Worm (Caenorhabditis elegans): ENCODE data around the gene sec-24.2.

sec-24.2 gene

ce11 chrIV:12350235-12350634 is 10.4 kb downstream of the sec-24.2 start:
- no peak for TF ChIP-seq B0310.2 (tag; optimal IDR thresholded peaks at IDR 0.05)
- TF ChIP-seq ceh-13 (GFP tag; optimal IDR thresholded peaks at IDR 0.05): no peak
- TF ChIP-seq F13C5.2 (tag; optimal IDR thresholded peaks at IDR 0.05): no peak
- no peak for TF ChIP-seq hnd-1 (tag; optimal IDR thresholded peaks at IDR 0.05)
- no peak for TF ChIP-seq sea-1 (GFP tag; conservative IDR thresholded peaks at IDR 0.05)

- TF ChIP-seq pes-1 (GFP tag; IDR thresholded peaks at IDR 0.05) (no peak), F13C5.2 (tag; optimal IDR thresholded peaks at IDR 0.05) (no peak), sea-1 (GFP tag; conservative IDR thresholded peaks at IDR 0.05) (no peak), aly-1 (tag; optimal IDR thresholded peaks at IDR 0.05) (no peak), hnd-1 (tag; optimal IDR thresholded peaks at IDR 0.05) (no peak), tra-4 (tag; optimal IDR thresholded peaks at IDR 0.05) (no peak), scrt-1 (GFP tag; IDR thresholded peaks at IDR 0.05) (no peak), ama-1 (optimal IDR thresholded peaks at IDR 0.05) (no peak), B0310.2 (tag; optimal IDR thresholded peaks at IDR 0.05) (no peak), hmbx-1 (tag; optimal IDR thresholded peaks at IDR 0.05) (no peak), ceh-36 (tag; optimal IDR thresholded peaks at IDR 0.05) (no peak)
Measured at ce11 chrIV:12349639-12350038, 11.0 kb downstream of the sec-24.2 start, which contains the start of gene best-22. TSS of gene best-22 (plus strand) at chrIV:12349939.

DNA sequence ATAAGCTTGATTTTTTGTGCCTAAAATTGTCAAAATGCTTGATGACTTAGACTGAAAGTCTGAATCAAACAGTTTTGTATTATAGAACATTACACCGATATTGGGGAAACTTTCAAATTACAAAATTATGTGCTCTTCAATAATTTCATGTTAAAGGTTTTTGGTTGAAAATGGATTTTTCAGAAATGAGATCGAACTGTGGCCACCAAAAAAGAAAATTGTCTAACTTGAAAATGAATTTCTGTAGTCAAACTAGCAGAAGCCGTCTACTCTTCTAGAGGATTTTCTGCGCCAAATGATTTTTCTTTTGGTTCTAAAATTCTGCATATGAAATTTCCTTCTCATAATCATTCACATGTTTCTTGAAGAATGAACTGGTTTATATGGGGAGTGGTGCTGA is 19.7 kb downstream of the sec-24.2 start:
- no peak for TF ChIP-seq aly-1 (tag; optimal IDR thresholded peaks at IDR 0.05)

DNA sequence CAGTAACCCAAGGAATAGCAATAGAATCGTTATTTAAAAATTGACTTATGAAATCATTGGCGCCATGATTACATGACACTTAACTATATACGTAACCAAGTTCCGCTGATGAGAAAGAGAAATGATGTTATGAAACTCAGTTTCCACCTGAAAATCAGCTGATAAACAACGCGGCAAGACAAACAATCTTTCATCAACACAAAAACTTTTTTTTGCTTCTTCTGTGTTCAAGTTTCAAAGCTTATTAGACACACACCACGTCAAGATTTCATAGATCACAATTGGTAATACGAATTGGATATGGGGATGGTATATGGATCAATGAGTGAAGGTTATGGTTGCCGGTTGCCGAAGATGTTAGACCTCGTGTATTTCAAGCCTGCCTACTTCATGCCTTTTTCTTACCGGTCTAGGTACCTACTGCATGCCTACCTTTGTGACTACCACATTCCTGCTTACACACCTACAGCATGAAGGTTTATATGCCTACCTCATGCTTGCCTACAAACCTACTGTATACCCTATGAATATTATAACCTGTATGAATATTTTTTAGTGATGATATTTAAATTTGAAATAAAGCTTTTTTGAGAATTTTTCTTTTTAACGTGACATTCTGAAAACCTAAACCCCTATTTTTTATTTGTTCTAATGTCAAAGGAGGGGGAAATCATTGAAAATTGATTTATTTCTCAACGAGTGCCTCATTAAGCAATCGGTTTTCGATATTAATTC is 23.5 kb downstream of the sec-24.2 start, which contains the start of the genes F19B6.10 and wht-5:
F19B6.10 (plus strand) TSS at position 301 of the 735 bp plus-strand sequence.
wht-5 (plus strand) TSS at position 685 of the 735 bp plus-strand sequence.
- TF ChIP-seq tra-4 (tag; optimal IDR thresholded peaks at IDR 0.05) (no peak), hmbx-1 (tag; optimal IDR thresholded peaks at IDR 0.05) (no peak)

- TF ChIP-seq ets-7 (tag; optimal IDR thresholded peaks at IDR 0.05) (no peak), hnd-1 (tag; optimal IDR thresholded peaks at IDR 0.05) (no peak), aly-1 (tag; optimal IDR thresholded peaks at IDR 0.05) (no peak), flt-1 (GFP tag; IDR thresholded peaks at IDR 0.05) (no peak), hmg-4 (GFP tag; optimal IDR thresholded peaks at IDR 0.05) (no peak), sea-1 (GFP tag; conservative IDR thresholded peaks at IDR 0.05) (no peak), tra-4 (tag; optimal IDR thresholded peaks at IDR 0.05) (no peak), ama-1 (optimal IDR thresholded peaks at IDR 0.05) (no peak), tbx-37 (GFP tag; conservative IDR thresholded peaks at IDR 0.05) (no peak), tbx-11 (GFP tag; IDR thresholded peaks at IDR 0.05) (no peak), F13C5.2 (tag; optimal IDR thresholded peaks at IDR 0.05) (no peak), ceh-13 (GFP tag; optimal IDR thresholded peaks at IDR 0.05) (no peak), B0310.2 (tag; optimal IDR thresholded peaks at IDR 0.05) (no peak), pes-1 (GFP tag; IDR thresholded peaks at IDR 0.05) (no peak)
Measured at ce11 chrIV:12335798-12336197, 24.8 kb downstream of the sec-24.2 start, which contains the start of gene F19B6.1. TSS of gene F19B6.1 (minus strand) at chrIV:12336075.

DNA sequence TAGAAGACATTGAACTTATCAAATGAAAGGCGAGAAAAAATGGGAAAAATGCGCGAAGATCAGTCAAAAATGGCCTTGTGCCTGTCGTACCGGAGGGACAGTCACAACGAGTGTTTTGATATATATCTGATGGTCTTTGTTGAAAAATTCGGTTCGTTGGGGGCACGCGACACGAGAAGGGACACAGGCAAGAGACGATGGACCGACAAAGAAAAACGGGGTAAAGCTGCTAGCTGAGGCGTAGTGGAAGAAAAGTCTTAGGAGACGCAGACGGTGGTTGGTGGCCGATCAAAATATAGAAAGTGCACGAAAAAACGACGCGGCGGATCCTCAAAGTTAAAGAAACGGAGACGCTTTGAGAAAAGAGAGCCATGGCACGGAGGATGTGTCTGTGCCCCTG is 25.3 kb downstream of the sec-24.2 start:
- TF ChIP-seq flt-1 (GFP tag; IDR thresholded peaks at IDR 0.05) (no peak), tbx-11 (GFP tag; IDR thresholded peaks at IDR 0.05) (no peak), B0310.2 (tag; optimal IDR thresholded peaks at IDR 0.05) (no peak), tbx-37 (GFP tag; conservative IDR thresholded peaks at IDR 0.05) (no peak), hmg-4 (GFP tag; optimal IDR thresholded peaks at IDR 0.05) (no peak), pes-1 (GFP tag; IDR thresholded peaks at IDR 0.05) (no peak), aly-1 (tag; optimal IDR thresholded peaks at IDR 0.05) (no peak), hmbx-1 (tag; optimal IDR thresholded peaks at IDR 0.05) (no peak), ets-7 (tag; optimal IDR thresholded peaks at IDR 0.05) (no peak), tra-4 (tag; optimal IDR thresholded peaks at IDR 0.05) (no peak), ama-1 (optimal IDR thresholded peaks at IDR 0.05) (no peak), ceh-36 (tag; optimal IDR thresholded peaks at IDR 0.05) (no peak), F13C5.2 (tag; optimal IDR thresholded peaks at IDR 0.05) (no peak), sea-1 (GFP tag; conservative IDR thresholded peaks at IDR 0.05) (no peak), hnd-1 (tag; optimal IDR thresholded peaks at IDR 0.05) (no peak), ceh-13 (GFP tag; optimal IDR thresholded peaks at IDR 0.05) (no peak), scrt-1 (GFP tag; IDR thresholded peaks at IDR 0.05) (no peak)

ce11 chrIV:12334708-12335107 is 25.9 kb downstream of the sec-24.2 start:
- TF ChIP-seq ama-1 (optimal IDR thresholded peaks at IDR 0.05) (no peak), flt-1 (GFP tag; IDR thresholded peaks at IDR 0.05) (no peak), tbx-11 (GFP tag; IDR thresholded peaks at IDR 0.05) (no peak), F13C5.2 (tag; optimal IDR thresholded peaks at IDR 0.05) (no peak), tbx-37 (GFP tag; conservative IDR thresholded peaks at IDR 0.05) (no peak), tra-4 (tag; optimal IDR thresholded peaks at IDR 0.05) (no peak), scrt-1 (GFP tag; IDR thresholded peaks at IDR 0.05) (no peak), ceh-36 (tag; optimal IDR thresholded peaks at IDR 0.05) (no peak), B0310.2 (tag; optimal IDR thresholded peaks at IDR 0.05) (no peak), ceh-13 (GFP tag; optimal IDR thresholded peaks at IDR 0.05) (no peak), hnd-1 (tag; optimal IDR thresholded peaks at IDR 0.05) (no peak), ets-7 (tag; optimal IDR thresholded peaks at IDR 0.05) (no peak), hmg-4 (GFP tag; optimal IDR thresholded peaks at IDR 0.05) (no peak)

- no peak for TF ChIP-seq B0310.2 (tag; optimal IDR thresholded peaks at IDR 0.05)
- TF ChIP-seq tbx-11 (GFP tag; IDR thresholded peaks at IDR 0.05): no peak
- no peak for TF ChIP-seq ceh-13 (GFP tag; optimal IDR thresholded peaks at IDR 0.05)
- TF ChIP-seq ceh-36 (tag; optimal IDR thresholded peaks at IDR 0.05): no peak
- no peak for TF ChIP-seq ets-7 (tag; optimal IDR thresholded peaks at IDR 0.05)
- no peak for TF ChIP-seq scrt-1 (GFP tag; IDR thresholded peaks at IDR 0.05)
- no peak for TF ChIP-seq sea-1 (GFP tag; conservative IDR thresholded peaks at IDR 0.05)
- TF ChIP-seq tbx-37 (GFP tag; conservative IDR thresholded peaks at IDR 0.05): no peak
- TF ChIP-seq hmbx-1 (tag; optimal IDR thresholded peaks at IDR 0.05): no peak
- no peak for TF ChIP-seq F13C5.2 (tag; optimal IDR thresholded peaks at IDR 0.05)
- TF ChIP-seq aly-1 (tag; optimal IDR thresholded peaks at IDR 0.05): no peak
- TF ChIP-seq hnd-1 (tag; optimal IDR thresholded peaks at IDR 0.05): no peak
Measured at ce11 chrIV:12334142-12334541, 26.4 kb downstream of the sec-24.2 start.

All from whole organism, early embryonic.